Worm (Caenorhabditis elegans): Measurements from ENCODE around the gene asna-1.

Gene asna-1

ce11 chrIII:8919784-8920183 lies 24.9 kb downstream of the asna-1 start, which contains the start of gene ZK637.15:
Gene ZK637.15, plus strand, starts transcription at chrIII:8920084.
- TF ChIP-seq nhr-43 (tag; optimal IDR thresholded peaks at IDR 0.05; ENCODE audit: poor library complexity, severe bottlenecking) (no peak), nhr-76 (tag; optimal IDR thresholded peaks at IDR 0.05) (no peak), mml-1 (tag; optimal IDR thresholded peaks at IDR 0.05) (no peak), nhr-25 (tag; optimal IDR thresholded peaks at IDR 0.05) (no peak), snpc-4 (tag; optimal IDR thresholded peaks at IDR 0.05) (no peak), nhr-67 (tag; optimal IDR thresholded peaks at IDR 0.05) (no peak), daf-12 (tag; optimal IDR thresholded peaks at IDR 0.05) (no peak), fkh-2 (tag; optimal IDR thresholded peaks at IDR 0.05) (no peak), skn-1 (tag; optimal IDR thresholded peaks at IDR 0.05) (no peak), ama-1 (optimal IDR thresholded peaks at IDR 0.05) (no peak), zag-1 (tag; optimal IDR thresholded peaks at IDR 0.05) (no peak)

DNA sequence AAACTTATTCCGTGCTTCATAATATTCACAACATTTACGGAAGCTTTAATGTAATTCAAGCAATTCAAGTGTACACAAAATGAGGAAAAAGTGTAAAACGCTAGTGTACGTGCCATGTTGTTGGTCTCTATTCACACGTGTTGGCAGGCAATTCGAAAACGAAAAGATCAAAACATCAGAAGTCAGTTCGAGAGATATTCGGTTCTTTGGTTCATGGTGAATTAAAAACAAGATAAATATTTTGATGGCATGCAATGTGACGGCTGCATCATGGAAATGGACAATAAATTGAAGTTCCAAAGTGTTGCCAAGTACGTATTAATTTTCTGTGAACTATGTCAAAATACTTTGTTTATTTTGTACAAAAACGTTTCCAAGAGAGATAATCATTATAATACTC lies 27.2 kb downstream of the asna-1 start:
- TF ChIP-seq ama-1 (optimal IDR thresholded peaks at IDR 0.05) (peak; percentile 87), ZK546.5 (tag; optimal IDR thresholded peaks at IDR 0.05) (no peak), lin-39 (tag; optimal IDR thresholded peaks at IDR 0.05) (no peak)

DNA sequence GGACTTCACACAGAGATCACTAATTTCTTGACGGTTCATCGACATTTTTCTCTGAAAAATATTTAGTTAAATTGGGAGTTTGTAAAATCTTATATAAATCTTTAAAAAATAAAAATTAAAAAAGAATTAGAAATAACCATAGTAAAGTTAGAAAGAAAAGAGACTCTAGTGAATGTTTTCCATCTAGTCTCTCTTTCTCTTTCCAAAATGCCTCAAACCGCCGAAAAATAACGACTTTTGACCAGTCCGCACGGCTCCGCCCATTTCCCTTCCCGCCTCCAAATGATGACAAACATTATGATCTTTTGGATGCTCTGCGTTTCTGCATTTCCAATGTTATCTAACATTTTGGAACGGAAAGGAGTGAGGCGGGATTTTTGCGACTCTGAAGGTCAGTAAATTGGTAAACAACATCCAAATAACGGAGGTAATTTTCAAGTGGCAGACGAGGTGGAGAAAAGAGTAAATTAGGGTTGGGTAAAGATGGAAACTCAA lies 28.4 kb downstream of the asna-1 start, which contains the start of gene glb-1:
Gene glb-1 (minus strand): TSS at position 51 of the 495 bp plus-strand sequence.
- TF ChIP-seq nhr-23 (tag; optimal IDR thresholded peaks at IDR 0.05), result peak; percentile 15
- no peak for TF ChIP-seq ceh-9 (tag; optimal IDR thresholded peaks at IDR 0.05)

ce11 chrIII:8923937-8924336 lies 29.1 kb downstream of the asna-1 start, which contains the start of gene ZK637.12:
Gene ZK637.12, plus strand, starts transcription at chrIII:8924237.
- TF ChIP-seq unc-62 (GFP tag; optimal IDR thresholded peaks at IDR 0.05) (no peak), egl-27 (tag; optimal IDR thresholded peaks at IDR 0.05) (no peak), lin-39 (tag; optimal IDR thresholded peaks at IDR 0.05) (no peak), unc-39 (tag; optimal IDR thresholded peaks at IDR 0.05) (no peak), ceh-82 (tag; optimal IDR thresholded peaks at IDR 0.05) (no peak)

DNA sequence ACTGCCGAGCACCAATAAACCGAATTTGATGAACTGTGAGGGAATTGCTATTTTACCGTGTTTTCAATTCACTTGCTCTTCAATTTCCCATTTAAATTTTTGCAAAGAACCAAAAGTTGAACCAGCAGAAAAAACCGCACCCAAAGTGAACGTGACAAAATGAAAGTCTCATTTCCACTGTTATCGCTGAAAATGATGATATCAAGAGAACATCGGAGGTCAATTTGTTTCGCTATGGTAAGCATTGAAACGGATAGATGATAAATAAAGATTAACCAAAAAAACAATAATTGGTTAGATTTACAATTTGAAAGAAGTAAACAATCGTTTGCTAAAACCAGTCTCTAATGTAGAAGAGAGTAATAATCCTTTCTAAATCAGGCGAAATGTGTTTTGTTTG lies 30.7 kb downstream of the asna-1 start:
- TF ChIP-seq aly-2 (tag; optimal IDR thresholded peaks at IDR 0.05) (no peak), mdl-1 (tag; optimal IDR thresholded peaks at IDR 0.05) (no peak), ztf-11 (tag; optimal IDR thresholded peaks at IDR 0.05) (no peak), hmg-11 (tag; optimal IDR thresholded peaks at IDR 0.05) (no peak), nhr-67 (tag; optimal IDR thresholded peaks at IDR 0.05) (no peak), unc-39 (tag; optimal IDR thresholded peaks at IDR 0.05) (no peak), R02D3.7 (tag; optimal IDR thresholded peaks at IDR 0.05) (no peak), daf-12 (tag; optimal IDR thresholded peaks at IDR 0.05) (no peak), nhr-12 (tag; optimal IDR thresholded peaks at IDR 0.05) (no peak), egl-27 (tag; optimal IDR thresholded peaks at IDR 0.05) (no peak), fos-1 (tag; optimal IDR thresholded peaks at IDR 0.05) (no peak), nhr-23 (tag; optimal IDR thresholded peaks at IDR 0.05) (no peak)

- TF ChIP-seq skn-1 (tag; optimal IDR thresholded peaks at IDR 0.05), result no peak
- TF ChIP-seq ceh-9 (tag; optimal IDR thresholded peaks at IDR 0.05), result no peak
- TF ChIP-seq nhr-67 (tag; optimal IDR thresholded peaks at IDR 0.05), result no peak
- TF ChIP-seq nfya-1 (tag; optimal IDR thresholded peaks at IDR 0.05; ENCODE audit: insufficient read depth), result peak; percentile 28
- TF ChIP-seq mml-1 (tag; optimal IDR thresholded peaks at IDR 0.05), result no peak
- peak; percentile 7 for TF ChIP-seq mdl-1 (tag; optimal IDR thresholded peaks at IDR 0.05)
- no peak for TF ChIP-seq fos-1 (tag; optimal IDR thresholded peaks at IDR 0.05)
- no peak for TF ChIP-seq fkh-10 (GFP tag; optimal IDR thresholded peaks at IDR 0.05)
- TF ChIP-seq elt-2 (tag; optimal IDR thresholded peaks at IDR 0.05), result no peak
- TF ChIP-seq tbx-2 (tag; optimal IDR thresholded peaks at IDR 0.05), result no peak
Observed at ce11 chrIII:8926512-8926911, 31.6 kb downstream of the asna-1 start.

DNA sequence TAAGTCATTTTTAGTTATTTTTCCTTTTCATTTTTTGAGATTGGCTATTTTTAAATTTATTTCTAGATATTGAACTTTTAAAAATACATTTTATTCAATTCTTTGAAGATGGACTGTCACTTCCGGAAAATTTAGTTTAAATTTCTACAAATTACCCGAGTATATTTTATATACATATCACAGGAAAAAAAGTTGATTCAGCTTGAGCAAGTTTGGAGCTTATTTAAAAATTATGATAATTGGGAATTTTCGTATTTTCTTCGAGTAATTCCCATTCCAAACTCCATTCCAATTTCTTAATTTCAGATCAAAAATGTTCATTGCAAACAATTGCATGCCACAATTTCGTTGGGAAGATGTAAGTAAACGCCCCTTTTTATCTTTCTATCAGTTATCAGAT lies 34.8 kb downstream of the asna-1 start, which contains the start of gene arrd-15:
Gene arrd-15 (plus strand): TSS at position 301 of the 400 bp plus-strand sequence.
- TF ChIP-seq ceh-82 (tag; optimal IDR thresholded peaks at IDR 0.05) (no peak), R02D3.7 (tag; optimal IDR thresholded peaks at IDR 0.05) (no peak), tbx-2 (tag; optimal IDR thresholded peaks at IDR 0.05) (no peak)
